Worm (Caenorhabditis elegans) whole organism, L4 larva: ENCODE results near the gene clec-52.

Source experiments
- F44E2.7 ChIP-seq: fragments of 200-800 bp; sonication (Bioruptor generic); IDR thresholded peaks from 2 replicates; pipeline ENCODE4 v2.1.2; 2022; ENCODE audit warnings: missing genetic modification characterization, missing compliant biosample characterization
- F49E8.2 ChIP-seq: sonication (generic microtip); optimal IDR thresholded peaks from 2 replicates; lab custom pipeline; 2016; ENCODE audit warnings: missing compliant biosample characterization, mild to moderate bottlenecking, missing genetic modification characterization, borderline replicate concordance
- T20F7.1 ChIP-seq: fragments of 200-800 bp; sonication (Bioruptor generic); optimal IDR thresholded peaks from 2 replicates; lab custom pipeline; 2018; ENCODE audit warnings: mild to moderate bottlenecking, missing genetic modification characterization, missing compliant biosample characterization
- Y48G9A.11 ChIP-seq: fragments of 200-800 bp; sonication (Bioruptor generic); IDR thresholded peaks from 2 replicates; pipeline ENCODE4 v1.3.6; 2022; ENCODE audit warnings: missing genetic modification reagents, missing genetic modification characterization, missing compliant biosample characterization
- Y75B8A.6 ChIP-seq: fragments of 200-800 bp; sonication (Bioruptor generic); IDR thresholded peaks from 2 replicates; pipeline ENCODE4 v1.3.6; 2022; ENCODE audit warnings: missing genetic modification reagents, missing genetic modification characterization, missing compliant biosample characterization
- ama-1 ChIP-seq: fragments of 150-350 bp; optimal IDR thresholded peaks from 2 replicates; lab custom pipeline; 2014; ENCODE audit warnings: inconsistent platforms, mixed read lengths
- ceh-20 ChIP-seq: fragments of 200-800 bp; sonication (Bioruptor generic); IDR thresholded peaks from 2 replicates; pipeline ENCODE4 v1.3.6; 2022; ENCODE audit warnings: missing genetic modification reagents, missing genetic modification characterization, missing compliant biosample characterization
- ceh-32 ChIP-seq: sonication (generic microtip); optimal IDR thresholded peaks from 2 replicates; lab custom pipeline; 2016; ENCODE audit warnings: mild to moderate bottlenecking, missing genetic modification characterization, missing compliant biosample characterization; ENCODE audit not compliant: poor library complexity
- ceh-62 ChIP-seq: sonication (generic microtip); optimal IDR thresholded peaks from 2 replicates; lab custom pipeline; 2017; ENCODE audit warnings: missing biosample characterization, missing genetic modification characterization
- ceh-82 ChIP-seq: sonication (generic microtip); optimal IDR thresholded peaks from 2 replicates; lab custom pipeline; 2017; ENCODE audit warnings: missing biosample characterization, missing genetic modification characterization
- ces-1 ChIP-seq: fragments of 150-350 bp; sonication (generic microtip); optimal IDR thresholded peaks from 4 replicates; lab custom pipeline; 2014; ENCODE audit warnings: missing biosample characterization, missing genetic modification reagents, missing genetic modification characterization
- duxl-1 ChIP-seq: sonication (generic microtip); optimal IDR thresholded peaks from 2 replicates; lab custom pipeline; 2016; ENCODE audit warnings: mild to moderate bottlenecking, missing genetic modification characterization, moderate library complexity, missing compliant biosample characterization; ENCODE audit not compliant: poor library complexity
- dve-1 ChIP-seq: sonication (generic microtip); optimal IDR thresholded peaks from 2 replicates; lab custom pipeline; 2017; ENCODE audit warnings: antibody characterized with exemption, mild to moderate bottlenecking, missing genetic modification characterization, missing compliant biosample characterization; ENCODE audit not compliant: insufficient read depth
- egl-27 ChIP-seq: sonication (generic microtip); optimal IDR thresholded peaks from 3 replicates; lab custom pipeline; 2017; ENCODE audit warnings: missing biosample characterization, missing genetic modification reagents, missing genetic modification characterization
- egl-43 ChIP-seq: fragments of 200-800 bp; sonication (Bioruptor generic); IDR thresholded peaks from 2 replicates; pipeline ENCODE4 v1.3.6; 2022; ENCODE audit warnings: missing genetic modification reagents, missing genetic modification characterization, missing compliant biosample characterization
- fos-1 ChIP-seq: fragments of 150-350 bp; optimal IDR thresholded peaks from 2 replicates; lab custom pipeline; 2014; ENCODE audit warnings: missing biosample characterization, missing genetic modification characterization
- hlh-11 ChIP-seq: fragments of 200-800 bp; sonication (Bioruptor generic); optimal IDR thresholded peaks from 2 replicates; lab custom pipeline; 2018; ENCODE audit warnings: mild to moderate bottlenecking, missing genetic modification characterization, missing compliant biosample characterization
- hmg-1.1 ChIP-seq: fragments of 200-800 bp; sonication (Bioruptor generic); IDR thresholded peaks from 2 replicates; pipeline ENCODE4 v1.3.6; 2022; ENCODE audit warnings: missing genetic modification reagents, missing genetic modification characterization, missing compliant biosample characterization
- madf-5 ChIP-seq, 2 experiments: fragments of 200-800 bp; sonication (Bioruptor generic); IDR thresholded peaks; 2 replicates each; pipeline ENCODE4 v1.3.6; 2022; ENCODE audit warnings: missing compliant biosample characterization in 2 of 2, missing genetic modification characterization in 2 of 2
- mdl-1 ChIP-seq, 2 experiments: fragments of 150-350 bp in 1 of 2; sonication (generic microtip) in 1 of 2; optimal IDR thresholded peaks; 2 replicates each; lab custom pipeline; 2014 to 2017; ENCODE audit warnings: missing biosample characterization in 2 of 2, missing genetic modification characterization in 2 of 2
- nhr-111 ChIP-seq: fragments of 200-800 bp; sonication (Bioruptor generic); optimal IDR thresholded peaks from 2 replicates; lab custom pipeline; 2018; ENCODE audit warnings: mild to moderate bottlenecking, missing genetic modification characterization, missing compliant biosample characterization
- nhr-237 ChIP-seq: sonication (generic microtip); optimal IDR thresholded peaks from 2 replicates; lab custom pipeline; 2017; ENCODE audit warnings: missing biosample characterization, missing genetic modification characterization
- nhr-25 ChIP-seq: sonication (generic microtip); optimal IDR thresholded peaks from 2 replicates; lab custom pipeline; 2017; ENCODE audit warnings: missing genetic modification characterization, mild to moderate bottlenecking, missing compliant biosample characterization, antibody characterized with exemption, moderate library complexity, borderline replicate concordance; ENCODE audit not compliant: insufficient read depth
- nhr-28 ChIP-seq: fragments of 150-350 bp; optimal IDR thresholded peaks from 2 replicates; lab custom pipeline; 2014; ENCODE audit warnings: missing biosample characterization, missing genetic modification characterization
- nhr-6 ChIP-seq: fragments of 150-350 bp; optimal IDR thresholded peaks from 2 replicates; lab custom pipeline; 2014; ENCODE audit warnings: missing biosample characterization, missing genetic modification characterization
- tra-1 ChIP-seq: fragments of 200-800 bp; sonication (Bioruptor generic); IDR thresholded peaks from 2 replicates; pipeline ENCODE4 v1.3.6; 2022; ENCODE audit warnings: missing genetic modification reagents, missing genetic modification characterization, missing compliant biosample characterization
- unc-39 ChIP-seq: sonication (generic microtip); optimal IDR thresholded peaks from 2 replicates; lab custom pipeline; 2017; ENCODE audit warnings: missing biosample characterization, missing genetic modification characterization
- unc-62 ChIP-seq, 3 experiments: fragments of 150-350 bp in 1 of 3; sonication (generic microtip); optimal IDR thresholded peaks in 2 of 3; peaks in 1 of 3; 1 replicate in 1 of 3; 2 replicates in 2 of 3; lab custom pipeline; 2014 to 2017; ENCODE audit warnings: missing biosample characterization in 3 of 3, missing genetic modification characterization in 3 of 3, missing genetic modification reagents in 3 of 3, missing genotype in 1 of 3
- zag-1 ChIP-seq: fragments of 150-350 bp; optimal IDR thresholded peaks from 2 replicates; lab custom pipeline; 2014; ENCODE audit warnings: missing biosample characterization, missing genetic modification characterization
- zfp-3 ChIP-seq: fragments of 200-800 bp; sonication (Bioruptor generic); conservative IDR thresholded peaks from 2 replicates; pipeline ENCODE4 v1.3.6; 2022; ENCODE audit warnings: missing genetic modification reagents, missing genetic modification characterization, missing compliant biosample characterization
- zip-2 ChIP-seq: fragments of 150-350 bp; optimal IDR thresholded peaks from 2 replicates; lab custom pipeline; 2014; ENCODE audit warnings: missing biosample characterization, missing genetic modification characterization

The clec-52 gene

DNA sequence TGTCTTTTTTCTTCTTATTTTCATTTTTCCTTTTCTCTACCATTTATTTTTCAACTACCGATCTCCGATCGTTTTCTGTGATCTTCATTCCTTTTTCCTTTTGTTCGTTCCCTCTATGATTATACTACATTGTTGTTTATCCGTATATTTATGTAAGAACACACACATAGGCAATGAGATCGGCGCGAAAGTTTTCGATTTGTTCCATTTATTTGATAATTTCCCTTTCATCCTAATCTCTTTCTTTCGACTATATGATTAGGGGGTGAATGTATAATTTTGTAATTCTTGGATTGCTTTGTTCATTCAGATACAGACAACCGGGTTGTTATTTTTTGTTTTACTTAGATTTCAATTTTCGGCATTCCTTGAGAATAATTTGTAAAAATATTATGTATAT is 5.0 kb upstream of the clec-52 start:
- TF ChIP-seq madf-5 (GFP tag; IDR thresholded peaks at IDR 0.05; lab: Robert Waterston, UW), result no peak
- peak in 1 of 2 experiments; percentile 13 for TF ChIP-seq unc-62 (GFP tag; optimal IDR thresholded peaks at IDR 0.05 in 1 of 2; lab: Kevin White, UChicago)
- TF ChIP-seq unc-62 (tag; optimal IDR thresholded peaks at IDR 0.05; lab: Kevin White, UChicago), result no peak

DNA sequence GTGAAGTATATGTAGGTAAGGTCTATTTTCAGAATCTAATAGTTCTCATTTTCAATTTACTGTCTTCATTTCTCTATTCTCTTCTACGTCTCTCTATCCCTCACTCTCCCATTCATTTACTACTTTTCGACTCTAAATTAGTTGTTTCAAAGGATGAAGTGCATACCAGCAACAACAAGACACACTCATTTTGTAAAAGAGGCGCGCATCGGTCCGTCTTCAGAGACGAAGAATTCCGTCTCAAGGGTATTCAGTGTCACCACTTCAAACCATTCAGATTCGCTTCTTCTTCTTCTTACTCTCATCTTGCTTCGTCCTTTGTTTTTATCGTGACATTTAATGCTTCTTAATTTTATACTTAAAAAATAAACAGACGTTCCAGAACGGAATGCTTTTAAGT is 2.8 kb upstream of the clec-52 start:
- TF ChIP-seq nhr-111 (GFP tag; lab: Kevin White, UChicago), result no peak
- no peak for TF ChIP-seq ama-1 (lab: Kevin White, UChicago)

DNA sequence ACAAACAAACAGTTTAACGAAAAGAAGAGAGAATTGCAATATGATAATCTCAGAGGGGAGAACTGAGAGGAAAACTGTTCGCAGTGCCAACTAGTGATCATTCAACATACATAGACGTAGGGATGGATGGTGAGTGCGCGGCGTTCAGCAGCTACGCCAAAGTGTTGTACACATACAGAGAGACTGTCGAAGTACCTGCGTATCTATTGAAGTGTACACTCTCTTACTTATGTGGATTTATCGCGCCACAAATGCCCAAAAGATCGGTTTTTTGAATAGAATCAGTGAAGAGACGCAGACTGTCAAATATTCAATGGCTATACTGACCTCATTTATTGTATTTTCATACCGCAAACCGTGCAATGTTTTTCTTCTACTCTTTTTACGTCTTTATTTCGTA is 1.7 kb upstream of the clec-52 start:
- TF ChIP-seq Y75B8A.6, result no peak
- TF ChIP-seq ceh-20 (GFP tag; lab: Robert Waterston, UW), result no peak
- peak; percentile 77 for TF ChIP-seq nhr-28 (tag; lab: Kevin White, UChicago)
- TF ChIP-seq mdl-1 (tag; optimal IDR thresholded peaks at IDR 0.05; lab: Kevin White, UChicago), result peak in 1 of 2 experiments; percentile 48
- peak; percentile 3 for TF ChIP-seq nhr-6 (tag; lab: Kevin White, UChicago)
- no peak for TF ChIP-seq zag-1 (tag; lab: Kevin White, UChicago)
- TF ChIP-seq Y48G9A.11, result no peak
- peak; percentile 5 for TF ChIP-seq nhr-25 (tag; lab: Kevin White, UChicago)
- TF ChIP-seq T20F7.1 (GFP tag; lab: Kevin White, UChicago), result no peak
- TF ChIP-seq duxl-1 (tag; lab: Kevin White, UChicago), result no peak
- TF ChIP-seq ceh-62 (tag; lab: Kevin White, UChicago), result no peak
- peak; percentile 32 for TF ChIP-seq dve-1 (tag; lab: Kevin White, UChicago)
- peak; percentile 38 for TF ChIP-seq hlh-11
- 0 out of 2 replicates have a peak, but pooled peaks have one; percentile 7 for TF ChIP-seq hmg-1.1 (GFP tag; lab: Robert Waterston, UW)

DNA sequence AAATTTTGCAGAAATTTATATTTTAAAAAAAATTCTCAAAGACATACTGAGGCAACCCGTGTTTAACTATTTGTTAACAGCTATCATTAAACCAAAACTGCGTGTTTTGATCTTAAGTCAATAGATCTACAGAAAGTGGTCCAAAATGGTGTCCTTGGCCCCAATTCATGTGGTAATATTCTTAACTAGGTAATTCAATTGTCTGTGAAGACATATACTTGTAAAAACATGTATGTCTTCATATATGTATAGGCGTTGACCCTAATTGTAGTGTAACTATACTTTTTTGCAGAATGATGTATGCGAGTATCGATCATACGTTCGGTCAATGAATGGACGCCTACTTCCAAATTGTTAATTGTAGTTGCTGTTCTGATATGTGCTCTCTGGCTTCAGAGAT is 1.1 kb upstream of the clec-52 start, which contains the start of gene C07G1.15:
C07G1.15 (plus strand) TSS at position 301 of the 400 bp plus-strand sequence.
- no peak for TF ChIP-seq dve-1 (tag; lab: Kevin White, UChicago)
- TF ChIP-seq nhr-237 (tag; lab: Kevin White, UChicago), result no peak
- no peak for TF ChIP-seq ceh-32
- TF ChIP-seq zip-2 (tag; lab: Kevin White, UChicago), result no peak

DNA sequence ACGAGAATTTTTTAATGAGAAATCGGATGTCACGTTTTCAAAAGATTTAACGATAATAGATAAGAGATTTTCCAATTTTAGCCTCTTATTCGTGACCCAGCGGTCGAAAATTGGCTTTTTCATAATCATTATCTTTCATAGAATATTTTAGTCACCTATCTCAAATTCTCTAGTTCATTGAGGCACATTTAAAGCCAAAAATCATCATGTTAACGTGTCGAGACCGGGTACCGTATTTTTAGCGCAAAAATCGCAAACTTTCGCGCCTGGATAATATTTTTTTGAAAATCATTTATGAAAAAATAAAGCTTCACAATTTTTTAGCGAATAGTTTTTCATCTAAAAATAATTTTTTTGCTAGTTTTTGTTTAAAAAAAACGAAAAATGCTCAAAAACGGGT is 2.6 kb downstream of the clec-52 start, which contains the start of gene B0218.7:
B0218.7 (minus strand) TSS at position 101 of the 400 bp plus-strand sequence.
- TF ChIP-seq nhr-237 (tag; lab: Kevin White, UChicago) (no peak), F44E2.7 (no peak), egl-43 (GFP tag; lab: Robert Waterston, UW) (no peak), zfp-3 (no peak), egl-27 (tag; lab: Kevin White, UChicago) (no peak), unc-39 (tag; lab: Kevin White, UChicago) (no peak), ceh-82 (no peak), ces-1 (GFP tag; lab: Kevin White, UChicago) (no peak), hmg-1.1 (GFP tag; lab: Robert Waterston, UW) (no peak), F49E8.2 (tag; lab: Kevin White, UChicago) (no peak), fos-1 (tag; lab: Kevin White, UChicago) (no peak)

DNA sequence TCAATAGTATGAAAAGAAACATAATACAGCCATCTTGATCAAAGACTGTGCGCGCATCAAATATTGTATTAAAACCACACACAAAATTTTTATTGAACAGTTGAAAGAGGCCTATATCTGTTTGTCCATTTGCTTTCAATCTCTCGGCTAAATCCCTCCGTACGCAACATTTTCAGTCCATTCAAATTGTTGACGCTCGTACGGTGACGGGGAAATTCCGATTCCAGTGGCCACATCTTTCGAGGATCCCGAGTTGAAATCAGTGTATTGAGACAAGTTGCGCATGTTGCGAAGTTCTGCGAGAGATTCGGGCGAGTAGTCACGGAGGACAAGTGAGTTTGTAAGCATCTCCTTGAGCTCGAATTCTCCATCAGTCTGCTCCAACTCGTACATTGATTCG is 4.0 kb downstream of the clec-52 start:
- TF ChIP-seq tra-1 (GFP tag; lab: Robert Waterston, UW) (no peak), unc-62 (GFP tag; optimal IDR thresholded peaks at IDR 0.05 in 1 of 2; lab: Kevin White, UChicago) (peak in 1 of 2 experiments; percentile 94), unc-62 (tag; optimal IDR thresholded peaks at IDR 0.05; lab: Kevin White, UChicago) (no peak)
